Worm (Caenorhabditis elegans): Measurements from ENCODE around the gene ets-5.

ce11 chrX:5079297-5079696 lies 5.0 kb downstream of the ets-5 start:
- TF ChIP-seq dpl-1 (GFP tag; optimal IDR thresholded peaks at IDR 0.05) (no peak), Y79H2A.3 (GFP tag; conservative IDR thresholded peaks at IDR 0.05) (no peak), lir-1 (GFP tag; conservative IDR thresholded peaks at IDR 0.05) (no peak), snpc-4 (GFP tag; optimal IDR thresholded peaks at IDR 0.05) (no peak), snpc-4 (tag; optimal IDR thresholded peaks at IDR 0.05) (no peak), ama-1 (optimal IDR thresholded peaks at IDR 0.05) (no peak), ama-1 (GFP tag; optimal IDR thresholded peaks at IDR 0.05) (no peak), T07F8.4 (tag; optimal IDR thresholded peaks at IDR 0.05) (no peak), snpc-3.4 (tag; optimal IDR thresholded peaks at IDR 0.05) (no peak), T26A5.8 (tag; optimal IDR thresholded peaks at IDR 0.05) (no peak), K12H6.12 (tag; optimal IDR thresholded peaks at IDR 0.05) (no peak), nhr-80 (tag; optimal IDR thresholded peaks at IDR 0.05) (no peak), aptf-3 (GFP tag; IDR thresholded peaks at IDR 0.05) (no peak), dox-1 (GFP tag; IDR thresholded peaks at IDR 0.05) (no peak), ztf-22 (GFP tag; optimal IDR thresholded peaks at IDR 0.05) (no peak)

Data from whole organism, young adult.